Worm (Caenorhabditis elegans) whole organism, L4 larva: ENCODE data around the gene F42F12.3.

Experiments used
- D1046.2 ChIP-seq: fragments of 200-800 bp; sonication (Bioruptor generic); IDR thresholded peaks from 2 replicates; pipeline ENCODE4 v1.3.6; 2022; ENCODE audit warnings: missing genetic modification characterization, missing compliant biosample characterization
- F37D6.2 ChIP-seq: sonication (generic microtip); optimal IDR thresholded peaks from 2 replicates; lab custom pipeline; 2016; ENCODE audit warnings: mild to moderate bottlenecking, missing genetic modification characterization, missing compliant biosample characterization
- T20F7.1 ChIP-seq: fragments of 200-800 bp; sonication (Bioruptor generic); optimal IDR thresholded peaks from 2 replicates; lab custom pipeline; 2018; ENCODE audit warnings: mild to moderate bottlenecking, missing genetic modification characterization, missing compliant biosample characterization
- T26A8.4 ChIP-seq: fragments of 200-800 bp; sonication (Bioruptor generic); IDR thresholded peaks from 2 replicates; pipeline ENCODE4 v1.3.6; 2022; ENCODE audit warnings: missing genetic modification characterization, missing compliant biosample characterization
- Y105C5A.15 ChIP-seq: fragments of 200-800 bp; sonication (Bioruptor generic); IDR thresholded peaks from 2 replicates; pipeline ENCODE4 v1.3.6; 2022; ENCODE audit warnings: missing genetic modification characterization, missing compliant biosample characterization
- Y48G9A.11 ChIP-seq: fragments of 200-800 bp; sonication (Bioruptor generic); IDR thresholded peaks from 2 replicates; pipeline ENCODE4 v1.3.6; 2022; ENCODE audit warnings: missing genetic modification reagents, missing genetic modification characterization, missing compliant biosample characterization
- Y5F2A.4 ChIP-seq: fragments of 200-800 bp; sonication (Bioruptor generic); optimal IDR thresholded peaks from 2 replicates; lab custom pipeline; 2018; ENCODE audit warnings: mild to moderate bottlenecking, missing genetic modification characterization, missing compliant biosample characterization
- ZK337.2 ChIP-seq: fragments of 200-800 bp; sonication (Bioruptor generic); IDR thresholded peaks from 2 replicates; pipeline ENCODE4 v1.3.6; 2022; ENCODE audit warnings: missing genetic modification reagents, missing genetic modification characterization, missing compliant biosample characterization
- ZK546.5 ChIP-seq, 2 experiments: sonication (generic microtip); optimal IDR thresholded peaks; 2 replicates each; lab custom pipeline; 2017; ENCODE audit warnings: missing biosample characterization in 2 of 2, missing genetic modification characterization in 2 of 2
- aha-1 ChIP-seq: fragments of 150-350 bp; peaks from one replicate; lab custom pipeline; 2014; ENCODE audit warnings: missing biosample characterization, missing genetic modification characterization
- ceh-20 ChIP-seq: fragments of 200-800 bp; sonication (Bioruptor generic); IDR thresholded peaks from 2 replicates; pipeline ENCODE4 v1.3.6; 2022; ENCODE audit warnings: missing genetic modification reagents, missing genetic modification characterization, missing compliant biosample characterization
- ceh-32 ChIP-seq: sonication (generic microtip); optimal IDR thresholded peaks from 2 replicates; lab custom pipeline; 2016; ENCODE audit warnings: mild to moderate bottlenecking, missing genetic modification characterization, missing compliant biosample characterization; ENCODE audit not compliant: poor library complexity
- ceh-44 ChIP-seq: fragments of 200-800 bp; sonication (Bioruptor generic); IDR thresholded peaks from 2 replicates; pipeline ENCODE4 v1.3.6; 2022; ENCODE audit warnings: missing genetic modification reagents, missing genetic modification characterization, missing compliant biosample characterization
- ceh-62 ChIP-seq: sonication (generic microtip); optimal IDR thresholded peaks from 2 replicates; lab custom pipeline; 2017; ENCODE audit warnings: missing biosample characterization, missing genetic modification characterization
- ceh-82 ChIP-seq: sonication (generic microtip); optimal IDR thresholded peaks from 2 replicates; lab custom pipeline; 2017; ENCODE audit warnings: missing biosample characterization, missing genetic modification characterization
- ces-1 ChIP-seq: fragments of 150-350 bp; sonication (generic microtip); optimal IDR thresholded peaks from 4 replicates; lab custom pipeline; 2014; ENCODE audit warnings: missing biosample characterization, missing genetic modification reagents, missing genetic modification characterization
- cey-2 ChIP-seq: sonication (generic microtip); optimal IDR thresholded peaks from 3 replicates; lab custom pipeline; 2017; ENCODE audit warnings: missing genetic modification characterization, mild to moderate bottlenecking, missing compliant biosample characterization, antibody characterized with exemption, borderline replicate concordance; ENCODE audit not compliant: insufficient read depth
- ctbp-1 ChIP-seq: fragments of 200-800 bp; sonication (Bioruptor generic); IDR thresholded peaks from 2 replicates; pipeline ENCODE4 v1.3.6; 2022; ENCODE audit warnings: missing genetic modification reagents, missing genetic modification characterization, missing compliant biosample characterization
- daf-16 ChIP-seq, 3 experiments: sonication (generic microtip); optimal IDR thresholded peaks; 2 replicates each; lab custom pipeline; 2016 to 2017; ENCODE audit warnings: missing genetic modification characterization in 3 of 3, missing genetic modification reagents in 3 of 3, mild to moderate bottlenecking in 2 of 3, missing compliant biosample characterization in 2 of 3, missing biosample characterization in 1 of 3, moderate library complexity in 1 of 3
- daf-19 ChIP-seq: fragments of 200-800 bp; sonication (Bioruptor generic); conservative IDR thresholded peaks from 2 replicates; pipeline ENCODE4 v1.3.6; 2022; ENCODE audit warnings: missing genetic modification characterization, missing compliant biosample characterization
- dmd-6 ChIP-seq: fragments of 200-800 bp; sonication (Bioruptor generic); IDR thresholded peaks from 2 replicates; pipeline ENCODE4 v1.3.6; 2022; ENCODE audit warnings: missing genetic modification reagents, missing genetic modification characterization, missing compliant biosample characterization
- egl-43 ChIP-seq: fragments of 200-800 bp; sonication (Bioruptor generic); IDR thresholded peaks from 2 replicates; pipeline ENCODE4 v1.3.6; 2022; ENCODE audit warnings: missing genetic modification reagents, missing genetic modification characterization, missing compliant biosample characterization
- fkh-10 ChIP-seq: fragments of 150-350 bp; optimal IDR thresholded peaks from 2 replicates; lab custom pipeline; 2014; ENCODE audit warnings: missing biosample characterization, missing genetic modification reagents, missing genetic modification characterization
- hif-1 ChIP-seq, 2 experiments: sonication (generic microtip); optimal IDR thresholded peaks; 2 replicates each; lab custom pipeline; 2016 to 2017; ENCODE audit warnings: missing compliant biosample characterization in 2 of 2, missing genetic modification characterization in 2 of 2, missing genetic modification reagents in 2 of 2, missing genotype in 2 of 2, mild to moderate bottlenecking in 1 of 2
- lin-13 ChIP-seq: fragments of 150-350 bp; optimal IDR thresholded peaks from 2 replicates; lab custom pipeline; 2014; ENCODE audit warnings: missing biosample characterization, missing genetic modification reagents, missing genetic modification characterization
- lin-38 ChIP-seq: fragments of 200-800 bp; sonication (Bioruptor generic); IDR thresholded peaks from 2 replicates; pipeline ENCODE4 v1.3.6; 2022; ENCODE audit warnings: missing genetic modification reagents, missing genetic modification characterization, missing compliant biosample characterization
- lin-39 ChIP-seq: fragments of 150-350 bp; optimal IDR thresholded peaks from 2 replicates; lab custom pipeline; 2014; ENCODE audit warnings: missing biosample characterization, missing genetic modification reagents, missing genetic modification characterization
- lsy-2 ChIP-seq, 2 experiments: fragments of 150-350 bp in 1 of 2; sonication (generic microtip) in 1 of 2; optimal IDR thresholded peaks; 2 replicates each; lab custom pipeline; 2014 to 2017; ENCODE audit warnings: missing biosample characterization in 2 of 2, missing genetic modification characterization in 2 of 2
- madf-5 ChIP-seq, 2 experiments: fragments of 200-800 bp; sonication (Bioruptor generic); IDR thresholded peaks; 2 replicates each; pipeline ENCODE4 v1.3.6; 2022; ENCODE audit warnings: missing compliant biosample characterization in 2 of 2, missing genetic modification characterization in 2 of 2
- madf-9 ChIP-seq: fragments of 200-800 bp; sonication (Bioruptor generic); conservative IDR thresholded peaks from 2 replicates; pipeline ENCODE4 v1.3.6; 2022; ENCODE audit warnings: missing genetic modification reagents, missing genetic modification characterization, missing compliant biosample characterization
- mes-2 ChIP-seq: sonication (generic microtip); optimal IDR thresholded peaks from 2 replicates; lab custom pipeline; 2016; ENCODE audit warnings: missing genotype, mild to moderate bottlenecking, missing genetic modification characterization, missing compliant biosample characterization; ENCODE audit not compliant: poor library complexity, severe bottlenecking
- mxl-2 ChIP-seq: fragments of 200-800 bp; sonication (Bioruptor generic); conservative IDR thresholded peaks from 2 replicates; pipeline ENCODE4 v1.3.6; 2022; ENCODE audit warnings: missing genetic modification reagents, missing genetic modification characterization, missing compliant biosample characterization
- nhr-10 ChIP-seq: fragments of 150-350 bp; optimal IDR thresholded peaks from 2 replicates; lab custom pipeline; 2014; ENCODE audit warnings: missing biosample characterization, missing genetic modification characterization
- nhr-102 ChIP-seq: sonication (generic microtip); optimal IDR thresholded peaks from 2 replicates; lab custom pipeline; 2016; ENCODE audit warnings: mild to moderate bottlenecking, missing genetic modification characterization, moderate library complexity, missing compliant biosample characterization
- nhr-11 ChIP-seq: fragments of 150-350 bp; optimal IDR thresholded peaks from 2 replicates; lab custom pipeline; 2014; ENCODE audit warnings: missing biosample characterization, missing genetic modification characterization
- nhr-41 ChIP-seq: fragments of 200-800 bp; sonication (Bioruptor generic); IDR thresholded peaks from 2 replicates; pipeline ENCODE4 v1.3.6; 2022; ENCODE audit warnings: missing genetic modification reagents, missing genetic modification characterization, missing compliant biosample characterization
- nhr-42 ChIP-seq: fragments of 200-800 bp; sonication (Bioruptor generic); IDR thresholded peaks from 2 replicates; pipeline ENCODE4 v1.3.6; 2022; ENCODE audit warnings: missing genetic modification characterization, missing compliant biosample characterization
- nhr-77 ChIP-seq: fragments of 150-350 bp; optimal IDR thresholded peaks from 2 replicates; lab custom pipeline; 2014; ENCODE audit warnings: missing biosample characterization, missing genetic modification characterization
- rbr-2 ChIP-seq: sonication (generic microtip); optimal IDR thresholded peaks from 2 replicates; lab custom pipeline; 2016; ENCODE audit warnings: missing genotype, missing genetic modification characterization, missing compliant biosample characterization
- skn-1 ChIP-seq: fragments of 150-350 bp; optimal IDR thresholded peaks from 2 replicates; lab custom pipeline; 2014; ENCODE audit warnings: missing biosample characterization, missing genetic modification characterization
- snpc-4 ChIP-seq: fragments of 150-350 bp; optimal IDR thresholded peaks from 2 replicates; lab custom pipeline; 2014; ENCODE audit warnings: missing biosample characterization, missing genetic modification characterization
- spr-1 ChIP-seq: sonication (generic microtip); optimal IDR thresholded peaks from 2 replicates; lab custom pipeline; 2016; ENCODE audit warnings: mild to moderate bottlenecking, missing genetic modification characterization, missing compliant biosample characterization
- spr-3 ChIP-seq: fragments of 200-800 bp; sonication (Bioruptor generic); optimal IDR thresholded peaks from 2 replicates; lab custom pipeline; 2018; ENCODE audit warnings: mild to moderate bottlenecking, missing genetic modification characterization, missing compliant biosample characterization
- tag-97 ChIP-seq: fragments of 200-800 bp; sonication (Bioruptor generic); IDR thresholded peaks from 2 replicates; pipeline ENCODE4 v1.3.6; 2022; ENCODE audit warnings: missing genetic modification characterization, missing compliant biosample characterization
- unc-62 ChIP-seq, 3 experiments: fragments of 150-350 bp in 1 of 3; sonication (generic microtip); optimal IDR thresholded peaks in 2 of 3; peaks in 1 of 3; 1 replicate in 1 of 3; 2 replicates in 2 of 3; lab custom pipeline; 2014 to 2017; ENCODE audit warnings: missing biosample characterization in 3 of 3, missing genetic modification characterization in 3 of 3, missing genetic modification reagents in 3 of 3, missing genotype in 1 of 3
- vab-7 ChIP-seq: fragments of 200-800 bp; sonication (Bioruptor generic); IDR thresholded peaks from 2 replicates; pipeline ENCODE4 v1.3.6; 2022; ENCODE audit warnings: missing genetic modification reagents, missing genetic modification characterization, missing compliant biosample characterization
- zag-1 ChIP-seq: fragments of 150-350 bp; optimal IDR thresholded peaks from 2 replicates; lab custom pipeline; 2014; ENCODE audit warnings: missing biosample characterization, missing genetic modification characterization
- ztf-11 ChIP-seq: fragments of 150-350 bp; optimal IDR thresholded peaks from 2 replicates; lab custom pipeline; 2014; ENCODE audit warnings: missing biosample characterization, missing genetic modification characterization
- ztf-7 ChIP-seq: fragments of 150-350 bp; optimal IDR thresholded peaks from 2 replicates; lab custom pipeline; 2014; ENCODE audit warnings: missing biosample characterization, missing genetic modification characterization

Gene F42F12.3

DNA sequence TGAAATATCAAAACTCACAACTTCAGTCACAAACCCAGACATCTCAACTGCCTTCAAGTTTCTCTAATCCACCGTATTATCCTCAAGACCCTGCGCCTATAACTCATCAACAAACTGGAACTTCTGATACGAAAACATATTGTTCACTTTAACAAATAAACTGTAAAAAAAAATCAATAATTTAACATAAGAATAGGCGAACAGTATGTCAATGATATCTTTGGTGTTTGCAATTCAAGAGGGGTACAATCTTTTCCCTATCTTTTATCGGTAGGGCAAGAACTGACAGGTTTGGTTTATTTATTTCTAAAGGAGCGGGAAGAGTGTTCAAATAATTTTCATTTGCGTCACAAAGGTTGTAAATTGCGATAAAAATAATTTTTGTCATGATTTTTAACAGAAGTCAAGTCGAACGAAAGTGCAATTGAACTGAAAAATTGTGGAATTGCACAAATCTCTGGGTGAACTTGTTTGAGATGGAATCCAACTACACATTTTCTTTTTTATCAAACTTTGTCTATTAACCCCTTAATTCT is 12.6 kb downstream of the F42F12.3 start (continued):
- TF ChIP-seq nhr-10 (tag; lab: Kevin White, UChicago) = peak; percentile 98
- TF ChIP-seq unc-62 (GFP tag; optimal IDR thresholded peaks at IDR 0.05 in 1 of 2; lab: Kevin White, UChicago) = peak; percentile 65 to 100
- TF ChIP-seq unc-62 (tag; optimal IDR thresholded peaks at IDR 0.05; lab: Kevin White, UChicago) = peak; percentile 96
- peak; percentile 40 for TF ChIP-seq ceh-62 (tag; lab: Kevin White, UChicago)
- peak; percentile 90 for TF ChIP-seq Y5F2A.4 (GFP tag; lab: Kevin White, UChicago)
- TF ChIP-seq egl-43 (GFP tag; lab: Robert Waterston, UW) = peak; percentile 78
- peak; percentile 94 to 99 for TF ChIP-seq daf-16 (GFP tag; optimal IDR thresholded peaks at IDR 0.05; lab: Kevin White, UChicago)
- TF ChIP-seq daf-16 (tag; optimal IDR thresholded peaks at IDR 0.05; lab: Kevin White, UChicago) = peak; percentile 99
- TF ChIP-seq T26A8.4 = peak; percentile 99
- peak; percentile 100 for TF ChIP-seq fkh-10
- TF ChIP-seq skn-1 (tag; lab: Kevin White, UChicago) = peak; percentile 41
- TF ChIP-seq aha-1 = peak; percentile 99
- peak; percentile 98 for TF ChIP-seq ctbp-1 (GFP tag; lab: Robert Waterston, UW)
- TF ChIP-seq F37D6.2 (tag; lab: Kevin White, UChicago) = peak; percentile 98
- TF ChIP-seq Y48G9A.11 (GFP tag; lab: Robert Waterston, UW) = no peak
- peak; percentile 99 for TF ChIP-seq rbr-2 (tag; lab: Kevin White, UChicago)
- peak; percentile 70; the same call in 1 of the 2 replicates for TF ChIP-seq Y105C5A.15 (GFP tag; lab: Robert Waterston, UW)
- TF ChIP-seq nhr-102 (tag; lab: Kevin White, UChicago) = peak; percentile 99
- TF ChIP-seq daf-19 (GFP tag; lab: Robert Waterston, UW) = peak; percentile 67
- peak; percentile 97 for TF ChIP-seq nhr-42 (GFP tag; lab: Robert Waterston, UW)
- TF ChIP-seq mxl-2 (GFP tag; lab: Robert Waterston, UW) = peak; percentile 83
- TF ChIP-seq hif-1 (tag; optimal IDR thresholded peaks at IDR 0.05; lab: Kevin White, UChicago) = peak; percentile 71 to 85
- peak; percentile 96 for TF ChIP-seq spr-1 (tag; lab: Kevin White, UChicago)
- peak; percentile 87; the same call in 1 of the 2 replicates for TF ChIP-seq D1046.2
- TF ChIP-seq ceh-20 (GFP tag; lab: Robert Waterston, UW) = peak; percentile 97
- peak; percentile 94 for TF ChIP-seq T20F7.1 (GFP tag; lab: Kevin White, UChicago)
- peak; percentile 92 for TF ChIP-seq lin-39
- TF ChIP-seq vab-7 (GFP tag; lab: Robert Waterston, UW) = peak; percentile 84; the same call in 1 of the 2 replicates
- TF ChIP-seq cey-2 (tag; lab: Kevin White, UChicago) = peak; percentile 86
- peak; percentile 95 for TF ChIP-seq ztf-7 (tag; lab: Kevin White, UChicago)
- peak; percentile 29 to 68 for TF ChIP-seq ZK546.5 (tag; optimal IDR thresholded peaks at IDR 0.05; lab: Kevin White, UChicago)
- peak; percentile 72 for TF ChIP-seq ceh-82 (tag; lab: Kevin White, UChicago)
- TF ChIP-seq ceh-32 (tag; lab: Kevin White, UChicago) = peak; percentile 89
- peak; percentile 97 for TF ChIP-seq dmd-6
- TF ChIP-seq zag-1 (tag; lab: Kevin White, UChicago) = peak; percentile 90
- TF ChIP-seq ZK337.2 = peak; percentile 83; the same call in 1 of the 2 replicates
- peak; percentile 84 for TF ChIP-seq lin-38 (GFP tag; lab: Robert Waterston, UW)
- peak; percentile 72; the same call in 1 of the 2 replicates for TF ChIP-seq nhr-41
- TF ChIP-seq nhr-11 (tag; lab: Kevin White, UChicago) = peak; percentile 97
- TF ChIP-seq nhr-77 (tag; lab: Kevin White, UChicago) = peak; percentile 100
- TF ChIP-seq ceh-44 = 0 out of 2 replicates have a peak, but pooled peaks have one; percentile 32
- TF ChIP-seq spr-3 (GFP tag; lab: Kevin White, UChicago) = peak; percentile 91
- peak; percentile 96 for TF ChIP-seq lin-13 (GFP tag; lab: Kevin White, UChicago)
- peak; percentile 76 for TF ChIP-seq tag-97
- peak; percentile 50 for TF ChIP-seq snpc-4 (tag; lab: Kevin White, UChicago)
- TF ChIP-seq ces-1 (GFP tag; lab: Kevin White, UChicago) = peak; percentile 97
- TF ChIP-seq lsy-2 (tag; optimal IDR thresholded peaks at IDR 0.05; lab: Kevin White, UChicago) = peak; percentile 94 to 97
- TF ChIP-seq madf-9 (GFP tag; lab: Robert Waterston, UW) = peak; percentile 95
- TF ChIP-seq mes-2 (tag; lab: Kevin White, UChicago) = peak; percentile 94
- peak; percentile 56 for TF ChIP-seq ztf-11
- peak in 1 of 2 experiments; percentile 85; a peak in 1 of 4 replicates for TF ChIP-seq madf-5 (GFP tag; IDR thresholded peaks at IDR 0.05; lab: Robert Waterston, UW)
